Fruit fly (Drosophila melanogaster) whole organism, embryonic: Measurements from ENCODE around the gene AIMP2.
A peak's percentile ranks its signal among the peaks of the same experiment; 100 is the strongest.

Experiments used
- Atf-2 ChIP-seq: fragments of 200-800 bp; sonication (Bioruptor generic); optimal IDR thresholded peaks from 2 replicates; lab custom pipeline; 2016; ENCODE audit warnings: missing biosample characterization, missing genetic modification characterization
- CG10274 ChIP-seq: fragments of 200-800 bp; sonication (Bioruptor generic); optimal IDR thresholded peaks from 3 replicates; lab custom pipeline; 2017; ENCODE audit warnings: missing biosample characterization, mild to moderate bottlenecking, missing genetic modification characterization
- CG10321 ChIP-seq: fragments of 200-800 bp; sonication (Bioruptor generic); IDR thresholded peaks from 2 replicates; pipeline ENCODE4 v1.3.6; 2022; ENCODE audit warnings: missing biosample characterization, missing genetic modification characterization
- CG10543 ChIP-seq: fragments of 200-800 bp; sonication (Bioruptor generic); optimal IDR thresholded peaks from 3 replicates; lab custom pipeline; 2017; ENCODE audit warnings: missing biosample characterization, mild to moderate bottlenecking, missing genetic modification characterization, moderate library complexity
- CG10959 ChIP-seq: fragments of 200-800 bp; sonication (Bioruptor generic); IDR thresholded peaks from 2 replicates; pipeline ENCODE4 v1.3.6; 2022; ENCODE audit warnings: missing biosample characterization, missing genetic modification characterization
- CG12155 ChIP-seq: fragments of 200-800 bp; sonication (Bioruptor generic); optimal IDR thresholded peaks from 3 replicates; lab custom pipeline; 2016; ENCODE audit warnings: missing biosample characterization, missing genetic modification characterization
- CG13296 ChIP-seq: fragments of 200-800 bp; sonication (Bioruptor generic); optimal IDR thresholded peaks from 3 replicates; lab custom pipeline; 2018; ENCODE audit warnings: missing biosample characterization, mild to moderate bottlenecking, missing genetic modification characterization
- CG13775 ChIP-seq: fragments of 200-800 bp; sonication (Bioruptor generic); optimal IDR thresholded peaks from 3 replicates; lab custom pipeline; 2017; ENCODE audit warnings: missing biosample characterization, mild to moderate bottlenecking, missing genetic modification characterization
- CG16779 ChIP-seq: fragments of 200-800 bp; sonication (Bioruptor generic); IDR thresholded peaks from 2 replicates; pipeline ENCODE4 v1.3.6; 2022; ENCODE audit warnings: missing biosample characterization, missing genetic modification characterization
- CG17359 ChIP-seq: fragments of 200-800 bp; sonication (Bioruptor generic); optimal IDR thresholded peaks from 3 replicates; lab custom pipeline; 2018; ENCODE audit warnings: missing biosample characterization, mild to moderate bottlenecking, missing genetic modification characterization, moderate library complexity
- CG17361 ChIP-seq: fragments of 200-800 bp; sonication (Bioruptor generic); IDR thresholded peaks from 3 replicates; pipeline ENCODE4 v1.3.6; 2022; ENCODE audit warnings: missing biosample characterization, missing genetic modification characterization
- CG18011 ChIP-seq: fragments of 200-800 bp; sonication (Bioruptor generic); optimal IDR thresholded peaks from 2 replicates; lab custom pipeline; 2017; ENCODE audit warnings: missing biosample characterization, missing genetic modification characterization, mild to moderate bottlenecking, moderate library complexity, missing genotype
- CG18764 ChIP-seq: fragments of 200-800 bp; sonication (Bioruptor generic); optimal IDR thresholded peaks from 3 replicates; lab custom pipeline; 2016; ENCODE audit warnings: missing biosample characterization, missing genetic modification characterization
- CG31224 ChIP-seq: fragments of 200-800 bp; sonication (Bioruptor generic); IDR thresholded peaks from 2 replicates; pipeline ENCODE4 v1.3.6; 2022; ENCODE audit warnings: missing biosample characterization, missing genetic modification characterization
- CG31365 ChIP-seq: fragments of 200-800 bp; sonication (Bioruptor generic); optimal IDR thresholded peaks from 2 replicates; lab custom pipeline; 2018; ENCODE audit warnings: missing biosample characterization, mild to moderate bottlenecking, missing genetic modification characterization
- CG3847 ChIP-seq: fragments of 200-800 bp; sonication (Bioruptor generic); IDR thresholded peaks from 2 replicates; pipeline ENCODE4 v1.3.6; 2022; ENCODE audit warnings: missing biosample characterization, missing genetic modification characterization
- CG4617 ChIP-seq: fragments of 200-800 bp; sonication (Bioruptor generic); optimal IDR thresholded peaks from 3 replicates; lab custom pipeline; 2016; ENCODE audit warnings: missing biosample characterization, missing genetic modification characterization, borderline replicate concordance
- CG5953 ChIP-seq: fragments of 200-800 bp; sonication (Bioruptor generic); IDR thresholded peaks from 2 replicates; pipeline ENCODE4 v1.3.6; 2022; ENCODE audit warnings: missing biosample characterization, missing genetic modification characterization
- CG6254 ChIP-seq: fragments of 200-800 bp; sonication (Bioruptor generic); optimal IDR thresholded peaks from 3 replicates; lab custom pipeline; 2017; ENCODE audit warnings: mild to moderate bottlenecking, missing biosample characterization, missing genetic modification reagents, missing genetic modification characterization
- CG6272 ChIP-seq: fragments of 200-800 bp; sonication (Bioruptor generic); IDR thresholded peaks from 2 replicates; pipeline ENCODE4 v1.3.6; 2022; ENCODE audit warnings: missing biosample characterization, missing genetic modification characterization
- CG7271 ChIP-seq: fragments of 200-800 bp; sonication (Bioruptor generic); optimal IDR thresholded peaks from 2 replicates; lab custom pipeline; 2018; ENCODE audit warnings: missing biosample characterization, mild to moderate bottlenecking, missing genetic modification characterization, moderate library complexity
- CG7745 ChIP-seq: fragments of 200-800 bp; sonication (Bioruptor generic); optimal IDR thresholded peaks from 2 replicates; lab custom pipeline; 2018; ENCODE audit warnings: missing biosample characterization, mild to moderate bottlenecking, missing genetic modification characterization, moderate library complexity
- CG9437 ChIP-seq: fragments of 200-800 bp; sonication (Bioruptor generic); optimal IDR thresholded peaks from 2 replicates; lab custom pipeline; 2018; ENCODE audit warnings: missing biosample characterization, mild to moderate bottlenecking, missing genetic modification characterization
- Dll ChIP-seq: fragments of 200-800 bp; sonication (Bioruptor generic); IDR thresholded peaks from 4 replicates; pipeline ENCODE4 v1.3.6; 2022; ENCODE audit warnings: missing biosample characterization, missing genetic modification characterization; ENCODE audit not compliant: partially characterized antibody
- GATAe ChIP-seq: fragments of 200-800 bp; sonication (Bioruptor generic); conservative IDR thresholded peaks from 2 replicates; pipeline ENCODE4 v1.3.6; 2022; ENCODE audit warnings: missing biosample characterization, missing genetic modification characterization
- NfI ChIP-seq: fragments of 200-800 bp; sonication (Bioruptor generic); optimal IDR thresholded peaks from 3 replicates; lab custom pipeline; 2018; ENCODE audit warnings: missing biosample characterization, mild to moderate bottlenecking, missing genetic modification characterization, moderate library complexity
- Oli ChIP-seq: fragments of 200-800 bp; sonication (Bioruptor generic); optimal IDR thresholded peaks from 2 replicates; lab custom pipeline; 2018; ENCODE audit warnings: missing biosample characterization, mild to moderate bottlenecking, missing genetic modification characterization, moderate library complexity
- Rx ChIP-seq: fragments of 200-800 bp; sonication (Bioruptor generic); IDR thresholded peaks from 2 replicates; pipeline ENCODE4 v1.3.6; 2022; ENCODE audit warnings: missing biosample characterization, missing genetic modification characterization
- Tbp ChIP-seq: fragments of >200 bp; optimal IDR thresholded peaks from 2 replicates; lab custom pipeline; 2018; ENCODE audit warnings: missing biosample characterization, missing genetic modification characterization
- YL-1 ChIP-seq: fragments of 200-800 bp; sonication (Bioruptor generic); optimal IDR thresholded peaks from 3 replicates; lab custom pipeline; 2017; ENCODE audit warnings: missing biosample characterization, mild to moderate bottlenecking, missing genetic modification characterization
- bab2 ChIP-seq: fragments of 200-800 bp; sonication (Bioruptor generic); optimal IDR thresholded peaks from 2 replicates; lab custom pipeline; 2016; ENCODE audit warnings: missing biosample characterization, missing genetic modification characterization
- corto ChIP-seq: fragments of 200-800 bp; sonication (Bioruptor generic); optimal IDR thresholded peaks from 2 replicates; lab custom pipeline; 2016; ENCODE audit warnings: missing biosample characterization, mild to moderate bottlenecking, missing genetic modification characterization, moderate library complexity
- croc ChIP-seq: fragments of 200-800 bp; sonication (Bioruptor generic); conservative IDR thresholded peaks from 3 replicates; pipeline ENCODE4 v1.3.6; 2022; ENCODE audit warnings: missing biosample characterization, missing genetic modification characterization
- crol ChIP-seq: fragments of 200-800 bp; sonication (Bioruptor generic); IDR thresholded peaks from 2 replicates; pipeline ENCODE4 v1.3.6; 2022; ENCODE audit warnings: missing biosample characterization, missing genetic modification characterization
- cwo ChIP-seq: fragments of 200-800 bp; sonication (Bioruptor generic); optimal IDR thresholded peaks from 3 replicates; lab custom pipeline; 2017; ENCODE audit warnings: missing biosample characterization, missing genetic modification characterization, mild to moderate bottlenecking, moderate library complexity, missing genetic modification reagents
- dati ChIP-seq: fragments of 200-800 bp; sonication (Bioruptor generic); IDR thresholded peaks from 2 replicates; pipeline ENCODE4 v1.3.6; 2022; ENCODE audit warnings: missing biosample characterization, missing genetic modification characterization
- ems ChIP-seq: fragments of 200-800 bp; sonication (Bioruptor generic); optimal IDR thresholded peaks from 3 replicates; lab custom pipeline; 2016; ENCODE audit warnings: missing biosample characterization, missing genetic modification characterization
- ewg ChIP-seq: fragments of 200-800 bp; sonication (Bioruptor generic); optimal IDR thresholded peaks from 3 replicates; lab custom pipeline; 2017; ENCODE audit warnings: mild to moderate bottlenecking, missing biosample characterization, missing genetic modification reagents, missing genetic modification characterization
- grn ChIP-seq: fragments of 200-800 bp; sonication (Bioruptor generic); optimal IDR thresholded peaks from 3 replicates; lab custom pipeline; 2017; ENCODE audit warnings: missing biosample characterization, missing genetic modification characterization
- h ChIP-seq: fragments of >200 bp; optimal IDR thresholded peaks from 2 replicates; lab custom pipeline; 2017
- kay ChIP-seq: fragments of 200-800 bp; sonication (Bioruptor generic); optimal IDR thresholded peaks from 2 replicates; lab custom pipeline; 2016; ENCODE audit warnings: missing biosample characterization, missing genetic modification characterization
- lab ChIP-seq: fragments of 200-800 bp; sonication (Bioruptor generic); optimal IDR thresholded peaks from 3 replicates; lab custom pipeline; 2017; ENCODE audit warnings: missing biosample characterization, missing genetic modification characterization, mild to moderate bottlenecking, moderate library complexity, missing genetic modification reagents
- pzg ChIP-seq: fragments of 200-800 bp; sonication (Bioruptor generic); optimal IDR thresholded peaks from 3 replicates; lab custom pipeline; 2018; ENCODE audit warnings: missing biosample characterization, mild to moderate bottlenecking, missing genetic modification characterization, moderate library complexity
- ro ChIP-seq: fragments of 200-800 bp; sonication (Bioruptor generic); IDR thresholded peaks from 2 replicates; pipeline ENCODE4 v1.3.6; 2022; ENCODE audit warnings: missing biosample characterization, missing genetic modification characterization
- row ChIP-seq: fragments of 200-800 bp; sonication (Bioruptor generic); IDR thresholded peaks from 3 replicates; pipeline ENCODE4 v1.3.6; 2022; ENCODE audit warnings: missing biosample characterization, missing genetic modification characterization
- sna ChIP-seq: fragments of 200-800 bp; sonication (Bioruptor generic); IDR thresholded peaks from 2 replicates; pipeline ENCODE4 v1.3.6; 2022; ENCODE audit warnings: missing biosample characterization, missing genetic modification characterization; ENCODE audit not compliant: partially characterized antibody
- tna ChIP-seq: fragments of 200-800 bp; sonication (Bioruptor generic); IDR thresholded peaks from 2 replicates; pipeline ENCODE4 v1.3.6; 2022; ENCODE audit warnings: missing biosample characterization, missing genetic modification characterization; ENCODE audit not compliant: partially characterized antibody
- unc-4 ChIP-seq: fragments of 200-800 bp; sonication (Bioruptor generic); IDR thresholded peaks from 2 replicates; pipeline ENCODE4 v1.3.6; 2022; ENCODE audit warnings: missing biosample characterization, missing genetic modification characterization; ENCODE audit not compliant: partially characterized antibody
- zen ChIP-seq: fragments of 200-800 bp; sonication (Bioruptor generic); optimal IDR thresholded peaks from 3 replicates; lab custom pipeline; 2018; ENCODE audit warnings: missing biosample characterization, mild to moderate bottlenecking, missing genetic modification characterization, moderate library complexity

Gene AIMP2

DNA sequence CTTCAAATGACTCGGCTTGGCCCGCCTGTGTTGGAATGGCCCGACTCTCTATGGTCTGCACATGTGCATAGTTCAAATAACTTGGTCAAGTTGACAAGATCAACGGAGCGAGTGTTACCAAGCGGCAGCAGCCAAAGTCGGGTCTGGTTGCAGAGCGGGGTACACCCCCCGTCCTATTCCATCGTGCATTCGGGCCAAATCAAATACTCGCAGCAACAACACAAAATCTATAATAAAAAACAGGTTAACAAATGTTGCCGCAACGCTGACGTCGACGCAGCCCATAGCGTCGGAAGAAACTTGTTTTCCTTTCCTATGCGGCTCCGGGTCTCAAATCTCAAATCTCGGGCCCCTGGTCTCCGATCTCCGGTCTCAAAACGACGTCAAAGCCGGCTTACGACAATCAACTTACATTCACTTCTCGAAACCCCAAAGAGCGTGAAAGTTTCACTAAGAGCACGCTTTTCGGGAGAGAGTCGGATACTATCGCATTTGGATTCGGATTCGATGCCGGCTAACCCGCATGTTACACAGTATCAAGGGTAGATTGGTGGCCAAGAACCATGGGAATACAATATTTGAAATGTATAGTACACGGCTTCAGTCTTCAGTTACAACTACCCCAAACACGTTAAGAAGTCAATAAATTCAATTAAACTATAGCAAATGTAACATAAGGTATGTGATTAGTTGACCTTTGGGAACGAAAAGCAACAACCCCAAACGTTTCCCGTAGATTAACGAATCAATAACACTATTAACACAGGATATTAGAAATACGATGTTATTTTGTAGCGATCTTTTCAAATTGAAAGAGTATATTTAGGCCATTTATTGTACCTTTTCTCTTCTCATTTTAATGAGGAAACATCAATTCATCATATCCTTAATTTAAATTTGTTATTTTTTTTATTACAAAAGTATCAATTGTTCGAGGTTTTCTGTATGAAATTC lies 48.9 kb upstream of the AIMP2 start (continued):
- TF ChIP-seq row (peak; percentile 91), Atf-2 (GFP tag; lab: Kevin White, UChicago) (peak; percentile 58), CG4617 (GFP tag; lab: Kevin White, UChicago) (peak; percentile 5), zen (tag; lab: Kevin White, UChicago) (peak; percentile 20), corto (GFP tag; lab: Kevin White, UChicago) (no peak), CG31365 (tag; lab: Kevin White, UChicago) (no peak), CG3847 (GFP tag; lab: Robert Waterston, UW) (peak; percentile 51), CG12155 (GFP tag; lab: Kevin White, UChicago) (peak; percentile 53), CG7745 (tag; lab: Kevin White, UChicago) (no peak), ewg (peak; percentile 50), YL-1 (GFP tag; lab: Kevin White, UChicago) (no peak), CG13296 (GFP tag; lab: Kevin White, UChicago) (no peak), unc-4 (GFP tag; lab: Robert Waterston, UW) (no peak), sna (GFP tag; lab: Robert Waterston, UW) (no peak), crol (GFP tag; lab: Robert Waterston, UW) (peak; percentile 83), kay (peak; percentile 17), Rx (GFP tag; lab: Robert Waterston, UW) (no peak), CG10321 (no peak), dati (GFP tag; lab: Robert Waterston, UW) (no peak), CG7271 (no peak), grn (no peak), CG10959 (GFP tag; lab: Robert Waterston, UW) (no peak), croc (no peak), CG31224 (GFP tag; lab: Robert Waterston, UW) (no peak), Oli (peak; percentile 82), CG5953 (GFP tag; lab: Robert Waterston, UW) (no peak), ro (GFP tag; lab: Robert Waterston, UW) (no peak), NfI (GFP tag; lab: Kevin White, UChicago) (peak; percentile 43), CG9437 (GFP tag; lab: Kevin White, UChicago) (peak; percentile 83), CG17359 (tag; lab: Kevin White, UChicago) (peak; percentile 46), ems (peak; percentile 53), CG13775 (GFP tag; lab: Kevin White, UChicago) (peak; percentile 84), lab (GFP tag; lab: Kevin White, UChicago) (peak; percentile 20), CG17361 (GFP tag; lab: Robert Waterston, UW) (peak; percentile 90), GATAe (GFP tag; lab: Robert Waterston, UW) (no peak), Dll (GFP tag; lab: Robert Waterston, UW) (0 out of 4 replicates have a peak, but pooled peaks have one; percentile 5), cwo (GFP tag; lab: Kevin White, UChicago) (peak; percentile 43), CG18011 (peak; percentile 11), CG16779 (GFP tag; lab: Robert Waterston, UW) (no peak), CG6254 (GFP tag; lab: Kevin White, UChicago) (no peak), CG6272 (GFP tag; lab: Robert Waterston, UW) (no peak; the same call in 1 of the 2 replicates), pzg (GFP tag; lab: Kevin White, UChicago) (no peak), Tbp (no peak), CG10274 (peak; percentile 43), CG18764 (GFP tag; lab: Kevin White, UChicago) (no peak), bab2 (GFP tag; lab: Kevin White, UChicago) (peak; percentile 61), tna (GFP tag; lab: Robert Waterston, UW) (no peak), h (no peak), CG10543 (GFP tag; lab: Kevin White, UChicago) (no peak)
